Worm (Caenorhabditis elegans) whole organism, young adult: Measurements from ENCODE around the gene ifc-1.

Source experiments
- B0019.2 ChIP-seq: fragments of 200-800 bp; sonication (Bioruptor generic); conservative IDR thresholded peaks from 2 replicates; pipeline ENCODE4 v1.3.6; 2022; ENCODE audit warnings: missing genetic modification reagents, missing genetic modification characterization, missing compliant biosample characterization
- B0336.3 ChIP-seq: fragments of 200-800 bp; sonication (Bioruptor generic); IDR thresholded peaks from 2 replicates; pipeline ENCODE4 v1.3.6; 2022; ENCODE audit warnings: missing genetic modification characterization, missing compliant biosample characterization
- F49E8.2 ChIP-seq: sonication (generic microtip); optimal IDR thresholded peaks from 3 replicates; lab custom pipeline; 2017; ENCODE audit warnings: missing genetic modification characterization, mild to moderate bottlenecking, missing compliant biosample characterization, antibody characterized with exemption, moderate library complexity; ENCODE audit not compliant: insufficient read depth
- F52B5.7 ChIP-seq: sonication (generic microtip); optimal IDR thresholded peaks from 2 replicates; lab custom pipeline; 2016; ENCODE audit warnings: mild to moderate bottlenecking, missing genetic modification characterization, missing compliant biosample characterization
- F55B11.4 ChIP-seq: sonication (generic microtip); optimal IDR thresholded peaks from 2 replicates; lab custom pipeline; 2016; ENCODE audit warnings: missing compliant biosample characterization, missing genetic modification characterization, borderline replicate concordance; ENCODE audit not compliant: insufficient read depth
- Y53F4B.3 ChIP-seq: fragments of 200-800 bp; sonication (Bioruptor generic); IDR thresholded peaks from 2 replicates; pipeline ENCODE4 v1.3.6; 2022; ENCODE audit warnings: missing genetic modification reagents, missing genetic modification characterization, missing compliant biosample characterization
- Y53G8AR.9 ChIP-seq: fragments of 200-800 bp; sonication (Bioruptor generic); conservative IDR thresholded peaks from 2 replicates; pipeline ENCODE4 v1.3.6; 2022; ENCODE audit warnings: missing genetic modification reagents, missing genetic modification characterization, missing compliant biosample characterization
- Y79H2A.3 ChIP-seq: fragments of 200-800 bp; sonication (Bioruptor generic); conservative IDR thresholded peaks from 2 replicates; pipeline ENCODE4 v1.3.6; 2022; ENCODE audit warnings: missing genetic modification reagents, missing genetic modification characterization, missing compliant biosample characterization
- akir-1 ChIP-seq: fragments of 200-800 bp; sonication (Bioruptor generic); optimal IDR thresholded peaks from 2 replicates; lab custom pipeline; 2018; ENCODE audit warnings: mild to moderate bottlenecking, missing genetic modification characterization, moderate library complexity, missing compliant biosample characterization
- aptf-2 ChIP-seq: fragments of 200-800 bp; sonication (Bioruptor generic); conservative IDR thresholded peaks from 2 replicates; pipeline ENCODE4 v1.3.6; 2022; ENCODE audit warnings: missing genetic modification reagents, missing genetic modification characterization, missing compliant biosample characterization
- attf-3 ChIP-seq: fragments of 200-800 bp; sonication (Bioruptor generic); conservative IDR thresholded peaks from 2 replicates; pipeline ENCODE4 v1.3.6; 2022; ENCODE audit warnings: missing genetic modification reagents, missing genetic modification characterization, missing compliant biosample characterization
- attf-6 ChIP-seq: fragments of 200-800 bp; sonication (Bioruptor generic); IDR thresholded peaks from 2 replicates; pipeline ENCODE4 v1.3.6; 2022; ENCODE audit warnings: missing genetic modification reagents, missing genetic modification characterization, missing compliant biosample characterization
- ccch-3 ChIP-seq: fragments of 200-800 bp; sonication (Bioruptor generic); optimal IDR thresholded peaks from 2 replicates; lab custom pipeline; 2018; ENCODE audit warnings: mild to moderate bottlenecking, missing genetic modification characterization, missing compliant biosample characterization
- ceh-27 ChIP-seq: fragments of 200-800 bp; sonication (Bioruptor generic); optimal IDR thresholded peaks from 2 replicates; lab custom pipeline; 2018; ENCODE audit warnings: mild to moderate bottlenecking, missing genetic modification characterization, moderate library complexity, missing compliant biosample characterization
- ceh-40 ChIP-seq: fragments of 200-800 bp; sonication (Bioruptor generic); IDR thresholded peaks from 2 replicates; pipeline ENCODE4 v1.3.6; 2022; ENCODE audit warnings: missing genetic modification characterization, missing compliant biosample characterization
- ceh-91 ChIP-seq: fragments of 200-800 bp; sonication (Bioruptor generic); IDR thresholded peaks from 2 replicates; pipeline ENCODE4 v1.3.6; 2022; ENCODE audit warnings: missing genetic modification reagents, missing genetic modification characterization, missing compliant biosample characterization
- chd-7 ChIP-seq: sonication (generic microtip); optimal IDR thresholded peaks from 2 replicates; lab custom pipeline; 2016; ENCODE audit warnings: mild to moderate bottlenecking, missing genetic modification characterization, moderate library complexity, missing compliant biosample characterization
- die-1 ChIP-seq: sonication (generic microtip); optimal IDR thresholded peaks from 2 replicates; lab custom pipeline; 2016; ENCODE audit warnings: missing genotype, mild to moderate bottlenecking, missing genetic modification characterization, missing compliant biosample characterization
- dox-1 ChIP-seq: fragments of 200-800 bp; sonication (Bioruptor generic); IDR thresholded peaks from 2 replicates; pipeline ENCODE4 v1.3.6; 2022; ENCODE audit warnings: missing genetic modification reagents, missing genetic modification characterization, missing compliant biosample characterization
- dpl-1 ChIP-seq: fragments of 150-350 bp; optimal IDR thresholded peaks from 2 replicates; lab custom pipeline; 2014; ENCODE audit warnings: missing biosample characterization, missing genetic modification reagents, missing genetic modification characterization
- efl-1 ChIP-seq: fragments of 150-350 bp; optimal IDR thresholded peaks from 2 replicates; lab custom pipeline; 2014; ENCODE audit warnings: missing biosample characterization, missing genetic modification reagents, missing genetic modification characterization
- egl-18 ChIP-seq: fragments of 200-800 bp; sonication (Bioruptor generic); IDR thresholded peaks from 2 replicates; pipeline ENCODE4 v1.3.6; 2022; ENCODE audit warnings: missing genetic modification reagents, missing genetic modification characterization, missing compliant biosample characterization
- egl-44 ChIP-seq: fragments of 200-800 bp; sonication (Bioruptor generic); IDR thresholded peaks from 2 replicates; pipeline ENCODE4 v1.3.6; 2022; ENCODE audit warnings: missing genetic modification reagents, missing genetic modification characterization, missing compliant biosample characterization
- egrh-3 ChIP-seq: fragments of 200-800 bp; sonication (Bioruptor generic); IDR thresholded peaks from 2 replicates; pipeline ENCODE4 v1.3.6; 2022; ENCODE audit warnings: missing genetic modification reagents, missing genetic modification characterization, missing compliant biosample characterization
- ets-4 ChIP-seq: fragments of 200-800 bp; sonication (Bioruptor generic); optimal IDR thresholded peaks from 2 replicates; lab custom pipeline; 2018; ENCODE audit warnings: mild to moderate bottlenecking, missing genetic modification characterization, missing compliant biosample characterization
- hlh-26 ChIP-seq: fragments of 200-800 bp; sonication (Bioruptor generic); conservative IDR thresholded peaks from 2 replicates; pipeline ENCODE4 v1.3.6; 2022; ENCODE audit warnings: missing genetic modification reagents, missing genetic modification characterization, missing compliant biosample characterization
- hmg-1.2 ChIP-seq: fragments of 200-800 bp; sonication (Bioruptor generic); IDR thresholded peaks from 2 replicates; pipeline ENCODE4 v1.3.6; 2022; ENCODE audit warnings: missing genetic modification reagents, missing genetic modification characterization, missing compliant biosample characterization
- hmg-20 ChIP-seq: fragments of 200-800 bp; sonication (Bioruptor generic); IDR thresholded peaks from 2 replicates; pipeline ENCODE4 v1.3.6; 2022; ENCODE audit warnings: missing genetic modification reagents, missing genetic modification characterization, missing compliant biosample characterization
- hrde-1 ChIP-seq: sonication (generic microtip); optimal IDR thresholded peaks from 2 replicates; lab custom pipeline; 2016; ENCODE audit warnings: missing genetic modification characterization, mild to moderate bottlenecking, missing compliant biosample characterization, moderate library complexity, missing genotype, missing genetic modification reagents, borderline replicate concordance
- let-607 ChIP-seq, 2 experiments: fragments of 200-800 bp in 1 of 2; sonication (Bioruptor generic) in 1 of 2; sonication (generic microtip) in 1 of 2; optimal IDR thresholded peaks; 2 replicates each; lab custom pipeline; 2016 to 2018; ENCODE audit warnings: mild to moderate bottlenecking in 2 of 2, missing compliant biosample characterization in 2 of 2, missing genetic modification characterization in 2 of 2, moderate library complexity in 2 of 2, missing genotype in 1 of 2
- lin-40 ChIP-seq: sonication (generic microtip); optimal IDR thresholded peaks from 2 replicates; lab custom pipeline; 2016; ENCODE audit warnings: missing genetic modification characterization, mild to moderate bottlenecking, missing compliant biosample characterization, missing genotype, missing genetic modification reagents
- lsl-1 ChIP-seq: fragments of 200-800 bp; sonication (Bioruptor generic); optimal IDR thresholded peaks from 2 replicates; lab custom pipeline; 2018; ENCODE audit warnings: mild to moderate bottlenecking, missing genetic modification characterization, moderate library complexity, missing compliant biosample characterization
- madf-6 ChIP-seq: fragments of 200-800 bp; sonication (Bioruptor generic); IDR thresholded peaks from 2 replicates; pipeline ENCODE4 v1.3.6; 2022; ENCODE audit warnings: missing genetic modification reagents, missing genetic modification characterization, missing compliant biosample characterization
- mel-28 ChIP-seq: sonication (generic microtip); optimal IDR thresholded peaks from 2 replicates; lab custom pipeline; 2016; ENCODE audit warnings: borderline replicate concordance, mild to moderate bottlenecking, missing genetic modification characterization, missing compliant biosample characterization
- mes-4 ChIP-seq: sonication (generic microtip); optimal IDR thresholded peaks from 2 replicates; lab custom pipeline; 2016; ENCODE audit warnings: missing genotype, missing genetic modification characterization, missing compliant biosample characterization
- nfyb-1 ChIP-seq: fragments of 200-800 bp; sonication (Bioruptor generic); IDR thresholded peaks from 2 replicates; pipeline ENCODE4 v1.3.6; 2022; ENCODE audit warnings: missing genetic modification reagents, missing genetic modification characterization, missing compliant biosample characterization
- nhr-120 ChIP-seq: fragments of 200-800 bp; sonication (Bioruptor generic); IDR thresholded peaks from 2 replicates; pipeline ENCODE4 v1.3.6; 2022; ENCODE audit warnings: missing genetic modification characterization, missing compliant biosample characterization
- pha-4 ChIP-seq: fragments of 150-350 bp; sonication (generic microtip); optimal IDR thresholded peaks from 2 replicates; lab custom pipeline; 2014; ENCODE audit warnings: missing biosample characterization, missing genetic modification reagents, missing genetic modification characterization
- repo-1 ChIP-seq: sonication (generic microtip); optimal IDR thresholded peaks from 2 replicates; lab custom pipeline; 2017; ENCODE audit warnings: mild to moderate bottlenecking, missing genetic modification characterization, missing compliant biosample characterization
- sea-2 ChIP-seq: fragments of 200-800 bp; sonication (Bioruptor generic); IDR thresholded peaks from 2 replicates; pipeline ENCODE4 v1.3.6; 2022; ENCODE audit warnings: missing genetic modification characterization, missing compliant biosample characterization
- snpc-3.4 ChIP-seq: sonication (generic microtip); optimal IDR thresholded peaks from 2 replicates; lab custom pipeline; 2017; ENCODE audit warnings: missing genetic modification characterization, mild to moderate bottlenecking, missing compliant biosample characterization, antibody characterized with exemption, moderate library complexity, missing genotype, missing genetic modification reagents
- unc-130 ChIP-seq: sonication (generic microtip); optimal IDR thresholded peaks from 2 replicates; lab custom pipeline; 2016; ENCODE audit warnings: missing genetic modification reagents, missing genetic modification characterization, missing compliant biosample characterization
- unc-62 ChIP-seq: fragments of 150-350 bp; optimal IDR thresholded peaks from 2 replicates; lab custom pipeline; 2014; ENCODE audit warnings: missing biosample characterization, missing genetic modification reagents, missing genetic modification characterization
- xnd-1 ChIP-seq: sonication (generic microtip); optimal IDR thresholded peaks from 2 replicates; lab custom pipeline; 2016; ENCODE audit warnings: missing genotype, missing genetic modification reagents, missing genetic modification characterization, missing compliant biosample characterization
- ztf-25 ChIP-seq: fragments of 200-800 bp; sonication (Bioruptor generic); IDR thresholded peaks from 2 replicates; pipeline ENCODE4 v1.3.6; 2022; ENCODE audit warnings: missing genetic modification reagents, missing genetic modification characterization, missing compliant biosample characterization
- ztf-3 ChIP-seq: fragments of 200-800 bp; sonication (Bioruptor generic); optimal IDR thresholded peaks from 2 replicates; lab custom pipeline; 2018; ENCODE audit warnings: mild to moderate bottlenecking, missing genetic modification characterization, missing compliant biosample characterization
- ztf-6 ChIP-seq: fragments of 200-800 bp; sonication (Bioruptor generic); IDR thresholded peaks from 2 replicates; pipeline ENCODE4 v1.3.6; 2022; ENCODE audit warnings: missing genetic modification reagents, missing genetic modification characterization, missing compliant biosample characterization

The ifc-1 gene

DNA sequence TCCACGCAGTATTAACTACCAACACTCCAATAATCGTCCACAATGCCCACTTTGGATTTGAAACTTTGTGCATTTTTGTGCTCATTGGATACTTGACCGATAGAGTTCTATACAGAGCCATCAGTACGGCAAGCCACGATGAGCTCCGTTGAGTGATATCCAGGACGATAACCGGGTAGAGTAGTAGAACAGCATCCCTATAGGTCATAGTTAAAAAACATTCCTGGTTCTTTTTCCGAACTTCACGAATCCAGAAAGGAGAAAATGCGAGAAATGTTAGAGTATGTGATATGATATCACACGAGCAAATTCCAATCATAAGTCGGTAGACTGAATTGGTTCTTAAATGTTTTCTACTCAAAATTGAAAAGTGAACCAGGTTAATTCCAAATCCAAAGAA lies 7.1 kb downstream of the ifc-1 start:
- no peak for TF ChIP-seq nfyb-1
- no peak for TF ChIP-seq lsl-1
- no peak for TF ChIP-seq dox-1 (GFP tag; lab: Robert Waterston, UW)
- TF ChIP-seq hrde-1 (tag; lab: Kevin White, UChicago), result no peak
- TF ChIP-seq snpc-3.4 (tag; lab: Kevin White, UChicago), result no peak
- TF ChIP-seq F55B11.4 (tag; lab: Kevin White, UChicago), result no peak
- no peak for TF ChIP-seq egl-18 (GFP tag; lab: Robert Waterston, UW)
- no peak for TF ChIP-seq nhr-120
- no peak for TF ChIP-seq ceh-27 (GFP tag; lab: Kevin White, UChicago)
- no peak for TF ChIP-seq sea-2 (GFP tag; lab: Robert Waterston, UW)
- TF ChIP-seq ets-4, result no peak
- no peak for TF ChIP-seq ztf-6
- no peak for TF ChIP-seq die-1 (tag; lab: Kevin White, UChicago)
- TF ChIP-seq akir-1 (GFP tag; lab: Kevin White, UChicago), result no peak
- no peak for TF ChIP-seq attf-3
- no peak for TF ChIP-seq madf-6 (GFP tag; lab: Robert Waterston, UW)
- TF ChIP-seq ceh-40 (GFP tag; lab: Robert Waterston, UW), result no peak
- TF ChIP-seq ztf-3 (GFP tag; lab: Kevin White, UChicago), result no peak
- TF ChIP-seq hmg-1.2, result no peak

- TF ChIP-seq attf-6 (GFP tag; lab: Robert Waterston, UW), result no peak
- TF ChIP-seq aptf-2 (GFP tag; lab: Robert Waterston, UW), result no peak
- no peak for TF ChIP-seq Y79H2A.3 (GFP tag; lab: Robert Waterston, UW)
- no peak for TF ChIP-seq ceh-91 (GFP tag; lab: Robert Waterston, UW)
- no peak for TF ChIP-seq egl-44 (GFP tag; lab: Robert Waterston, UW)
- no peak for TF ChIP-seq attf-3
- no peak for TF ChIP-seq ccch-3
- no peak for TF ChIP-seq sea-2 (GFP tag; lab: Robert Waterston, UW)
- TF ChIP-seq dpl-1 (GFP tag; lab: Kevin White, UChicago), result no peak
- no peak for TF ChIP-seq B0336.3
- TF ChIP-seq pha-4, result no peak
- no peak for TF ChIP-seq egrh-3 (GFP tag; lab: Robert Waterston, UW)
- TF ChIP-seq mes-4 (tag; lab: Kevin White, UChicago), result no peak
- no peak for TF ChIP-seq Y53G8AR.9 (GFP tag; lab: Robert Waterston, UW)
- no peak for TF ChIP-seq unc-130
- no peak for TF ChIP-seq ztf-25 (GFP tag; lab: Robert Waterston, UW)
These were observed 7.5 kb downstream of the ifc-1 start, which contains the start of gene srw-4 for ce11 chrV:2888681-2889080. Gene srw-4 (minus strand): TSS chrV:2888781.

- TF ChIP-seq repo-1 (tag; lab: Kevin White, UChicago) (no peak), let-607 (tag; optimal IDR thresholded peaks at IDR 0.05; lab: Kevin White, UChicago) (no peak), hlh-26 (GFP tag; lab: Robert Waterston, UW) (no peak), B0019.2 (no peak), lin-40 (tag; lab: Kevin White, UChicago) (no peak), F49E8.2 (no peak), Y53F4B.3 (GFP tag; lab: Robert Waterston, UW) (no peak), ceh-40 (GFP tag; lab: Robert Waterston, UW) (no peak), unc-62 (no peak), xnd-1 (no peak), efl-1 (GFP tag; lab: Kevin White, UChicago) (no peak), egl-18 (GFP tag; lab: Robert Waterston, UW) (no peak), mel-28 (tag; lab: Kevin White, UChicago) (no peak), F52B5.7 (no peak), chd-7 (tag; lab: Kevin White, UChicago) (no peak), ccch-3 (no peak), hmg-20 (GFP tag; lab: Robert Waterston, UW) (no peak)
These were observed 10.7 kb downstream of the ifc-1 start, which contains the start of gene F37B4.15 for ce11 chrV:2891927-2892326. Gene F37B4.15 (plus strand): TSS chrV:2892227.
